Fruit fly (Drosophila melanogaster): ENCODE measurements at regions not wholly inside any gene's neighbourhood (a gene's known extent, or its start where the extent isn't known, plus 50 kb on each side); places are given as distances from the start of the nearest gene placed in this dataset.

DNA sequence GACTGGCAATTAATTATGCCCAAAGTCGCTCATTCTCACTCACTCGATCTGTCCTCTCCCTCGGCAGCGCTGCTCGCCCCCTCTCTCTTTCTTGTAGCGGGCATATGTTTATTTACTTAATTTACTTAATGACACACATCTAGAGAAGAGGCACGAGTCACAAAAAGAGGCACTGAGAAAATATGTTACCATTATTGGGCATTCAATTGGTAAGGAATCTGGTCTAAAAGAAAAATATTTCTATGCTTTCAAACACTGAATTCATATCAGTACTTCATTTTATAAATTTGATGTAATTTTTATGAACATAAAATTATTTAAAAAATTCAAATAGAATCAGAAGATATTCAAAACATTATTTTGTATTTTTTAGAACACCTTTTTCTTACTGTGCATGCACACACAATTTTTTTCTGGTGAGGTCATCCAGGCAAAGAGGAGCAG lies 68.6 kb upstream of the CG12362 start (continued):
- TF ChIP-seq dan (GFP tag; IDR thresholded peaks at IDR 0.05), result no peak
- no peak for TF ChIP-seq CG15479 (GFP tag; optimal IDR thresholded peaks at IDR 0.05)
- TF ChIP-seq pum (GFP tag; optimal IDR thresholded peaks at IDR 0.05), result no peak
- peak; percentile 70 for TF ChIP-seq tio (GFP tag; optimal IDR thresholded peaks at IDR 0.05)
- TF ChIP-seq CG3726 (GFP tag; IDR thresholded peaks at IDR 0.05), result no peak
- TF ChIP-seq lab (GFP tag; optimal IDR thresholded peaks at IDR 0.05), result peak; percentile 63
- no peak for TF ChIP-seq Tbp (GFP tag; optimal IDR thresholded peaks at IDR 0.05)
- peak; percentile 21; the same call in 1 of the 2 replicates for TF ChIP-seq CG4404 (GFP tag; IDR thresholded peaks at IDR 0.05)
- TF ChIP-seq CG32767 (GFP tag; IDR thresholded peaks at IDR 0.05), result peak; percentile 46; the same call in 1 of the 2 replicates
- TF ChIP-seq bcd (GFP tag; optimal IDR thresholded peaks at IDR 0.05), result peak; percentile 43
- TF ChIP-seq da (GFP tag; optimal IDR thresholded peaks at IDR 0.05), result no peak
- TF ChIP-seq CG11560 (tag; IDR thresholded peaks at IDR 0.05), result no peak
- TF ChIP-seq CG18599 (GFP tag; optimal IDR thresholded peaks at IDR 0.05), result peak; percentile 59
- no peak for TF ChIP-seq Jarid2 (GFP tag; optimal IDR thresholded peaks at IDR 0.05)
- TF ChIP-seq Hr39 (optimal IDR thresholded peaks at IDR 0.05), result no peak
- TF ChIP-seq CG17186 (GFP tag; optimal IDR thresholded peaks at IDR 0.05), result no peak
- no peak for TF ChIP-seq hbn (GFP tag; IDR thresholded peaks at IDR 0.05; ENCODE audit: partially characterized antibody)
- TF ChIP-seq HLH54F (GFP tag; optimal IDR thresholded peaks at IDR 0.05), result no peak
- no peak for TF ChIP-seq CG6765 (GFP tag; optimal IDR thresholded peaks at IDR 0.05)
- peak; percentile 81 for TF ChIP-seq row (GFP tag; IDR thresholded peaks at IDR 0.05)
- peak; percentile 61; the same call in 1 of the 3 replicates for TF ChIP-seq dysf (GFP tag; IDR thresholded peaks at IDR 0.05)
- no peak for TF ChIP-seq Aef1 (GFP tag; IDR thresholded peaks at IDR 0.05)
- no peak for TF ChIP-seq CG7271 (tag; optimal IDR thresholded peaks at IDR 0.05)
- TF ChIP-seq Oli (tag; optimal IDR thresholded peaks at IDR 0.05), result peak; percentile 69
- peak; percentile 45 for TF ChIP-seq Vsx1 (GFP tag; optimal IDR thresholded peaks at IDR 0.05)
- TF ChIP-seq vnd (GFP tag; IDR thresholded peaks at IDR 0.05; ENCODE audit: partially characterized antibody), result no peak
- peak; percentile 43; the same call in 1 of the 2 replicates for TF ChIP-seq ssp (GFP tag; IDR thresholded peaks at IDR 0.05)
- TF ChIP-seq Taf1 (GFP tag; IDR thresholded peaks at IDR 0.05), result no peak
- TF ChIP-seq Adf1 (GFP tag; IDR thresholded peaks at IDR 0.05), result no peak
- 0 out of 2 replicates have a peak, but pooled peaks have one; percentile 16 for TF ChIP-seq ttk (GFP tag; IDR thresholded peaks at IDR 0.05)
- TF ChIP-seq CG34224 (GFP tag; IDR thresholded peaks at IDR 0.05; ENCODE audit: partially characterized antibody), result no peak
- TF ChIP-seq pb (GFP tag; optimal IDR thresholded peaks at IDR 0.05), result no peak
- peak; percentile 78 for TF ChIP-seq CG9727 (GFP tag; optimal IDR thresholded peaks at IDR 0.05)
- TF ChIP-seq CG12942 (GFP tag; optimal IDR thresholded peaks at IDR 0.05), result peak; percentile 16
- TF ChIP-seq CG18764 (GFP tag; optimal IDR thresholded peaks at IDR 0.05), result peak; percentile 33
- no peak for TF ChIP-seq CG2889 (GFP tag; IDR thresholded peaks at IDR 0.05)
- TF ChIP-seq CG6791 (GFP tag; IDR thresholded peaks at IDR 0.05; ENCODE audit: partially characterized antibody), result no peak
- peak; percentile 83 for TF ChIP-seq CG14710 (tag; optimal IDR thresholded peaks at IDR 0.05)
- peak; percentile 71 for TF ChIP-seq PHDP (tag; optimal IDR thresholded peaks at IDR 0.05)
- peak in 1 of 2 experiments; percentile 70 for TF ChIP-seq dpn (GFP tag; optimal IDR thresholded peaks at IDR 0.05)
- TF ChIP-seq CG7963 (GFP tag; IDR thresholded peaks at IDR 0.05; ENCODE audit: partially characterized antibody), result no peak
- TF ChIP-seq CG12219 (GFP tag; optimal IDR thresholded peaks at IDR 0.05), result peak; percentile 0
- TF ChIP-seq Rx (GFP tag; IDR thresholded peaks at IDR 0.05), result 0 out of 2 replicates have a peak, but pooled peaks have one; percentile 13
- peak; percentile 69 for TF ChIP-seq sqz (GFP tag; optimal IDR thresholded peaks at IDR 0.05)
- TF ChIP-seq Atf3 (GFP tag; optimal IDR thresholded peaks at IDR 0.05), result no peak
- TF ChIP-seq CG6813 (GFP tag; optimal IDR thresholded peaks at IDR 0.05), result peak; percentile 55
- no peak for TF ChIP-seq maf-S (GFP tag; optimal IDR thresholded peaks at IDR 0.05)
- peak; percentile 52; the same call in 1 of the 2 replicates for TF ChIP-seq sens-2 (GFP tag; IDR thresholded peaks at IDR 0.05)
- no peak for TF ChIP-seq CG16813 (GFP tag; IDR thresholded peaks at IDR 0.05; ENCODE audit: partially characterized antibody)
- TF ChIP-seq run (tag; optimal IDR thresholded peaks at IDR 0.05), result no peak
- TF ChIP-seq CG4617 (GFP tag; optimal IDR thresholded peaks at IDR 0.05; ENCODE audit: borderline replicate concordance), result peak; percentile 10
